Fruit fly (Drosophila melanogaster): ENCODE results near the gene dome.

dome gene

DNA sequence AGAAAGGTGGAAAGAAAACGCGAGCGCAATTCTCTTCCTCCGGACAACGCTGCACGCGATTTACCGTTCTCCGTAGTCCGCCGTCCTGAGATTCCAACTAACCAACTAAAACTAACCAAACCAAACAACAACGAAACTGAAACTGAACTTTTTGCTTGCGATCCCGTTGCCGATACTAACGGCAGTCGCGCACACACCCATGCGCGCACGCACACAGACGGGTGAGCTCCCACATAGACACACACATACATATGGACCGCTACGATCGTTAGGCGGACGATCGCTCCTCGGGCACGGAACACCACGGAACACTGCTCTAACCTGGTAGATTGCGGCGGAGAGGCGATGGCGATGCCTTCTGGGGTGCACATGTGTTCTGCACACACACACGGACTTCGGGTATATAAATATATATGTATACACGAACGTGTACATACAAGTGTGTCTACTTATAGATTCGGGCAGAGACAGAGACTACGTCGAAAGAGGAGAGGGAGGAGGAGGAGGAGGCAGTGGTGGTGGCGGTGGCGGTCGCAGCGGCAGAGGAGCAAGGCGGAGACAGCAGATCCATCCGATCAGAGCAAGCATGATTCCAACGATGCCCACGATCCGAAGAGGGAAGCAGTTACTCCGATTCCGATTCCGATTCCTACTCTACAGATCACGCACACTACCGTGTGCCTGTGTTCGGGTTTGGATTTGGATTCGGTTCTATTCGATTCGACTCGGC, 29.7 kb upstream of the dome start, which contains the start of gene meso18E:
meso18E (minus strand) TSS at position 148 of the 730 bp plus-strand sequence.
- 0 out of 3 replicates have a peak, but pooled peaks have one; percentile 7 for TF ChIP-seq eg (GFP tag; IDR thresholded peaks at IDR 0.05)
- peak; percentile 40 for TF ChIP-seq Eip78C (GFP tag)
- TF ChIP-seq CG7368 (GFP tag; optimal IDR thresholded peaks at IDR 0.05), result no peak
- TF ChIP-seq spab (GFP tag; optimal IDR thresholded peaks at IDR 0.05), result no peak
- TF ChIP-seq svp (GFP tag), result peak; percentile 79
- no peak for TF ChIP-seq CG3919 (GFP tag; optimal IDR thresholded peaks at IDR 0.05)
- no peak for TF ChIP-seq acj6 (GFP tag; optimal IDR thresholded peaks at IDR 0.05)
- TF ChIP-seq OdsH (GFP tag; optimal IDR thresholded peaks at IDR 0.05), result no peak

DNA sequence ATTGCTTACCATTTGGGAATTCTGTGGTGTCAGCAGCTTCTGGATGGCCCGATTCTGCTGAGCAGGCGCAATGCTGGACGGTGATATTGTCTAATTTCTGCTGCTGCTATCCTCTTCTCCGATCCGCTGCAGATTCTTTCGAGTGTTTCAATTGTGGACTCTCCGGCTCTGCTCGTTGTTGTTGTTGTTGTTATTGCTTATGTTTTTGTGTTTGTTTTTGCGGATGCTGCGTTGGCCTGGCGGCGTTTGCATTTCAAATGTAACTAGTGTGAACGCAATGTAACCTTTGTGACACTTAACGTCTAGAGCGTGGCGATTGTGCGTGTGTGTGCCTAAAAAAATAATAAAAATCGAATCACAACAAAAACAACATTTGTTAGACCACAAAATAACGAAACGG, 28.6 kb upstream of the dome start:
- TF ChIP-seq spab (GFP tag; optimal IDR thresholded peaks at IDR 0.05) (no peak), CG3032 (tag; optimal IDR thresholded peaks at IDR 0.05) (no peak), Ets21C (GFP tag; optimal IDR thresholded peaks at IDR 0.05) (no peak), Hr4 (GFP tag; optimal IDR thresholded peaks at IDR 0.05) (no peak), CG8319 (GFP tag; optimal IDR thresholded peaks at IDR 0.05) (no peak), Sox15 (GFP tag; optimal IDR thresholded peaks at IDR 0.05) (no peak), CG6854 (GFP tag; optimal IDR thresholded peaks at IDR 0.05) (no peak), OdsH (GFP tag; optimal IDR thresholded peaks at IDR 0.05) (no peak), Sox102F (GFP tag; optimal IDR thresholded peaks at IDR 0.05) (no peak), salr (GFP tag; optimal IDR thresholded peaks at IDR 0.05) (no peak), CG6808 (GFP tag; optimal IDR thresholded peaks at IDR 0.05) (no peak), CG8119 (GFP tag; IDR thresholded peaks at IDR 0.05) (no peak), CG6163 (GFP tag; IDR thresholded peaks at IDR 0.05) (no peak), CG11294 (GFP tag; IDR thresholded peaks at IDR 0.05) (no peak)

DNA sequence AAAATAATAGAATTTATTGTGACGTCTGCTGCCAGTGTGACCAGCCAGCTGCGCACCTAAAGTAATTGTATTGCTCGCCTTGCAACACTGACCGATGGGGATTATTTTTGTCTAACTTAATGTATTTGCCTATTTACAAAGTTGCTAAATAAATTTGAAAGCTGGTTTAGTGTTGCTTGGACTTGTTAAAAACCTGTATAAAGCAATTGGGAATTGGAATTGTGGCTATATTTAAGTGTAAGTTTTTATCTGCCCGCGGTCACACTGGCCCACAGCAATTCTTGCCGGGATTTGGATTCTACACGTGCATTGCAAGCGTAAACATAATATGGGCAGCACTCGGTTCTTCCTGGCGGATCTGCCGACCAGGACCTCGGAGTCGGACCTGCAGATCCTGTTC, 20.8 kb upstream of the dome start, which contains the start of the genes CG14230 and CG14232:
CG14230 (plus strand) TSS at position 94 of the 400 bp plus-strand sequence.
CG14232 (minus strand) TSS at position 177 of the 400 bp plus-strand sequence.
- TF ChIP-seq achi (GFP tag; optimal IDR thresholded peaks at IDR 0.05) (peak; percentile 12), vri (GFP tag; optimal IDR thresholded peaks at IDR 0.05) (no peak), Eip78C (GFP tag) (peak; percentile 66), Sox15 (GFP tag; optimal IDR thresholded peaks at IDR 0.05) (no peak), esn (GFP tag; optimal IDR thresholded peaks at IDR 0.05) (peak; percentile 13), lz (GFP tag; optimal IDR thresholded peaks at IDR 0.05) (peak; percentile 1), Sox14 (GFP tag; optimal IDR thresholded peaks at IDR 0.05) (peak; percentile 56), CG1621 (tag; optimal IDR thresholded peaks at IDR 0.05) (peak; percentile 43)

DNA sequence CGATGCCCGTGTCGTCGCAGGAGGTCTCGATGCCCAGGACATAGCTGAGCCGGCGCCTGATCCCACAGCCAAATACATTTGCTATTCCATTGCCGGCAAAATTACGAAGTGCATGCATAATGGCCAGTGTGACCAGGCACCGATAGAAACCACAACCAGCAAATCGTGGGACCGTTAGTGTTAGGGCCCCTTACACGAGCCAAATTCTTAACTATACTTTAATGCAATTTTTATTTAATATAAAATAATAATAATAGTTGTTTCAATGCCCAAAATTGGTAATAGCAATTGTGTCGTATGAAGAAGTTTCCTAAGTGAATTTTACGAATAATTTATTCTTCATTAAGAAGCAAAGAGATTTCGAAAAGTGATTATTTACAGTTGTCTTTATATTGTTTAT, 18.3 kb upstream of the dome start, which contains the start of gene Tcs4:
Tcs4 (minus strand) TSS at position 145 of the 400 bp plus-strand sequence.
- TF ChIP-seq Sox15 (GFP tag; optimal IDR thresholded peaks at IDR 0.05) (no peak), CG10631 (GFP tag; optimal IDR thresholded peaks at IDR 0.05) (no peak), cyc (GFP tag; optimal IDR thresholded peaks at IDR 0.05) (no peak), net (GFP tag; optimal IDR thresholded peaks at IDR 0.05) (no peak), Eip78C (GFP tag) (peak; percentile 67), esn (GFP tag; optimal IDR thresholded peaks at IDR 0.05) (peak; percentile 32), CG6163 (GFP tag; IDR thresholded peaks at IDR 0.05) (peak; percentile 43; the same call in 1 of the 3 replicates), acj6 (GFP tag; optimal IDR thresholded peaks at IDR 0.05) (no peak), Eip93F (GFP tag; optimal IDR thresholded peaks at IDR 0.05) (no peak), Eip75B (GFP tag; optimal IDR thresholded peaks at IDR 0.05) (no peak), CG8319 (GFP tag; optimal IDR thresholded peaks at IDR 0.05) (no peak), dac (GFP tag; optimal IDR thresholded peaks at IDR 0.05) (no peak), CG3032 (tag; optimal IDR thresholded peaks at IDR 0.05) (peak; percentile 20), achi (GFP tag; optimal IDR thresholded peaks at IDR 0.05) (peak; percentile 21)
